Fruit fly (Drosophila melanogaster): ENCODE results near the gene Cip4.

The Cip4 gene

DNA sequence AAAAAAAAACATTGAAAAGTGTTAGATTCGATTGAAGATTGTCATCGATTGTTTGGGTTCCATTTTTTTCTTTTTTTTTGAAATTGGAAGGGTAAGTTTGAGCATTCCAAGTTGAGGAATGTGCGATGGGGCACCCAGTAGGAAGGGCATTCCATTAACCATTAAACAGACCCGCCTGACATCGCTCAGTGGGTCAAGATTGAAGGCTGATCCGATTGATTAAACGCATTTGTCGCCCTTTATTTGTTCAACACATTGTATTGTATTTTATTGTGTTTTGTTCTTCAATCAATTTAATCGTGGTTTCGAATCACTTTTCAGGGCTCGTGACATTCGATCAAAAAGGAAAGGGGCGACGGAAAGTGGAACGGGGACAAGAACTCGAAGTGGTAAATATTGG is 22.8 kb downstream of the Cip4 start:
- no peak for TF ChIP-seq psq (optimal IDR thresholded peaks at IDR 0.05)
- TF ChIP-seq usp (GFP tag; optimal IDR thresholded peaks at IDR 0.05) = no peak

DNA sequence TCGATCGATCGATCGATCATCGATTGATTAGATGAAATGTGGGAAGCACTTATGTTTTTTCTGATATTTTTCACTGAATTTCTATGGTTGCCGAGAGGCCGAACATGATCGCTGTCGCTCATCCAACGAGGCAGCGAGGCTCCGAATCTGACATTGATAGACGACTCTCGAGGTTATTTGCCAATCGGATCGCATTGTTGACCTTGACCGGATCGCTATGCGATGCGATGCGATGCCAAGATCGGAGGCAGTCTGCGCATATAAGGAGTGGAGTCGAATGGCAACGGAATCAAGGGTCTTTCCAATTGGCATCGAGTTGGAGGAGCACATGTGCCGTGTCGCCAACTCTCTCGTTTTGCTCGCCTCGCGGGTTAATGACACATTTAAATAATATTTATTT is 23.7 kb downstream of the Cip4 start:
- no peak for TF ChIP-seq pan (optimal IDR thresholded peaks at IDR 0.05)
- TF ChIP-seq EcR (GFP tag; optimal IDR thresholded peaks at IDR 0.05) = no peak
- no peak for TF ChIP-seq CG8478 (optimal IDR thresholded peaks at IDR 0.05)
- TF ChIP-seq usp (GFP tag; optimal IDR thresholded peaks at IDR 0.05) = no peak
- no peak for TF ChIP-seq psq (optimal IDR thresholded peaks at IDR 0.05)
- no peak for TF ChIP-seq Dll (optimal IDR thresholded peaks at IDR 0.05)

DNA sequence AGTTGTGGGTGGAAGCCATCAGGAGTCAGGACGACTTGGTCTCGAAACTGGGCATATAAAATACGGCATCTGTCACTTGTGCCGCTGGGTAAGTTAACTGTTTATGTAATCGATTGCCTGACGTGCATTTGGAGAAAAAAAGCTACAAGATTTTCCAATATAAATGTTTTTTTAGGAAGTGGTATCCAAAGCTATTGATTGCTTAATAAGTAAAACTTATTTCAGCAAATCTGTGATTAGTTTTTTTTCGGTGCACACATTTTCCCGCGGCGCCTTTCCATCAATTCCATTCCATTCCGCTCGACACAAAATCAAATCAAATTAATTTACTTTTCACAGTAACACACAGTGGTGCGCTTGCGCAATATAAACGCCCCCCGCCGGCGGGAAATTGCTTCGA is 24.4 kb downstream of the Cip4 start:
- no peak for TF ChIP-seq pan (optimal IDR thresholded peaks at IDR 0.05)
- TF ChIP-seq EcR (GFP tag; optimal IDR thresholded peaks at IDR 0.05) = no peak
- no peak for TF ChIP-seq CG8478 (optimal IDR thresholded peaks at IDR 0.05)
- no peak for TF ChIP-seq usp (GFP tag; optimal IDR thresholded peaks at IDR 0.05)
- TF ChIP-seq Dll (optimal IDR thresholded peaks at IDR 0.05) = no peak
- TF ChIP-seq psq (optimal IDR thresholded peaks at IDR 0.05) = no peak

DNA sequence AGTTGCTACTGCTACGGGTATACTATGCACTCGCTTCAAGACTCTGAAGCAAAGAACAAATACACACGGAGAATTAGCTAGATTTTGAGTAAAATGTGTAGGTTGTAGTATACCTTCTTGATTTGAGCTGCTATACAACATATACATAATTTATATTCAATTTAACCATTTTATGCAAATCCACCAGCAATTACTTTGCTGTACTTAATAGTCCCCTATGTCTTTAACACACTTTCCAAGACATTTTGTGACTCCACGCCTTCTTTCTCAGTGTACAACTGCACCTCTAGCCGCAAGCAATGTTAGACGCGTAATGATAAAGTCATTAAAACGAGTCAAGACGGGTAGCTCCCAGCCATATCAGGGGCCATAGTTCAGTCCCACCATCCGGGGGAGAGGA is 27.3 kb downstream of the Cip4 start:
- TF ChIP-seq CG8478 (optimal IDR thresholded peaks at IDR 0.05) (no peak), usp (GFP tag; optimal IDR thresholded peaks at IDR 0.05) (no peak), Dll (optimal IDR thresholded peaks at IDR 0.05) (no peak), EcR (GFP tag; optimal IDR thresholded peaks at IDR 0.05) (no peak), pan (optimal IDR thresholded peaks at IDR 0.05) (no peak), psq (optimal IDR thresholded peaks at IDR 0.05) (no peak)

DNA sequence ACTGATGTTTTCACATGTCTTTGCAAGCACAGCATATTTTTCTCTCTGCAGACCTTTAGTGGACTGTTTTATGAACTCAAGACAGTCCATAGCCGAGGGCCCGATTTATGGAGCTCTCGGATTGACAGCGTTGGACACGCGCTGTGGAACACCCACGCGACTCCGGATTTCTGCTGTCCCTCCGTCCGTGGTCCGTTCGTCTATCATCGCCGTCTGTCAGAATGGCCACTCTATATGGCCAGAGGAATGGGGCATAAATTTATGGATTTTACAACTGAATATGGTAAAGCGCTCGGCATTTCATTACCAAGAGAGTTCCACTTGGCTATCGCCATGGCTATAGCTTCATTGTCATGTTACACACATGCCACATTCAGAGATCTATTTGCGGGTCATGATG is 35.9 kb downstream of the Cip4 start:
- no peak for TF ChIP-seq usp (GFP tag; optimal IDR thresholded peaks at IDR 0.05)
- TF ChIP-seq pan (optimal IDR thresholded peaks at IDR 0.05) = no peak
- no peak for TF ChIP-seq psq (optimal IDR thresholded peaks at IDR 0.05)
- TF ChIP-seq CG8478 (optimal IDR thresholded peaks at IDR 0.05) = no peak

DNA sequence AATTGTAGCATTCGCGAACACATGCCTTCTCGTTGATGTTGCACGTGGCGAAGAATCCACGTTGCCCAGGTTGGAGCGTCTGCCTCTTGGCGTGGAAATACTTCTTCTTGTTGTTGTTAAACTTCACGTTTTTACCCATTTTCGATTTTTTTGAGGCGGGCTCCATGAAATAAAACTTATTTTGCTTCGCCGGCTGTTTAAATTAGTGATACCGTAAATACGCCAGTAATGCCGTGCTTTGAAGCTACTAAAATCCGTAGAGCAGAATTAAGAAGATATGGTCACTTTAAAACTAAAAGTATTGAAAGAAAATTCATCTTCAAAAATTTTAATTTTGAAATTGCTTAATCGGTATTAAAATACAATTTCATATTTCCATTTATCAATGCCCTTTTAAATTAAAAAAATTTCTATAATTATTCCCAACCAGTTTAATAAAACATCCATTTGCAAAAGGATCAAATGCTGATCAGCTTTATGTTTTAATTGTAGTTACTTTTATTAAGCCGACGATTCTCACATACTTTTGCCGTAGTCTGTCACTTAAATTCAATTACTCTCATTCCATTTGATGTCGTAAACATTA is 41.8 kb downstream of the Cip4 start, which contains the start of gene CG15014:
TSS of gene CG15014 (minus strand) at position 228 of the 586 bp plus-strand sequence.
- no peak for TF ChIP-seq psq (optimal IDR thresholded peaks at IDR 0.05)
- TF ChIP-seq usp (GFP tag; optimal IDR thresholded peaks at IDR 0.05) = no peak
- TF ChIP-seq CG8478 (optimal IDR thresholded peaks at IDR 0.05) = no peak
- no peak for TF ChIP-seq EcR (GFP tag; optimal IDR thresholded peaks at IDR 0.05)
- no peak for TF ChIP-seq Dll (optimal IDR thresholded peaks at IDR 0.05)

DNA sequence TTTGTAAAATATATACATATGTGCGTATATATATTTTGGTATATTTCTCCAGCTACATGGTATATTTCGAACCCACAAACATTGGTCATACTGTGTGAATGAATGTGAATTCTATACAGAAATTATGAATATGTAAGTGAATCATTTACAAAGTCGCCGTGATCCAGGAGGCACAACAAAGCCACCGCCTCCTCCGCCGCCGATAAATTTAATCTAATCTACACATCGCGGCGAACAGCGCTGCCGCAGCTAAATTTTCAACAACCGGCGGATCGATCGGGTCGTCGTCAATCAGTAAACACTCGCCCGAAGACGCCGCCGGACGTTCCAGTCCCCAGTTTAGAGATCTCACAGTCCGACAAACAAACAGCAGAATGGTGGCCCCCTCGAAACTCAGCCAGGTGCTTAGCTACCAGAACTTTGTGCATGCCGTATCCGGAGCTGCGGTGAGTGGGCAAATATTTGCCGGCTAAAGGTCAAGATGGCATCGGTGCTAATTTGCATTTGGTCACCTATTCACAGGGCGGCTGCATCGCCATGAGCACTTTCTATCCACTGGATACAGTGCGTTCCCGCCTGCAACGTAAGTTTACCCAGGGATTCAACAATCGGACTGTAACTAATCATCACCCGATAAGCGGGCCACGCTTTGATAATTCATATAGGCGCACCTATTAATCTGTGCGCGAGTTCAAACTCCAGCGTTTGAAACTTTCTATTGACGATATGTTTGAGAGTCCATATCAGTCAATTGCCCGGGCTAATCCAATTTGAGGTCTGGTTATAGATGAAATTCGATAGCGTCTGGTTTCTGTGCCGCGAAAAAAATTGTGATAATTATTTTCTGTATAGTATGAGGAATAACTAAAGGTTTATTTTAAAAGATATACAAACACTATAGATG is 45.0 kb downstream of the Cip4 start, which contains the start of gene PMP34:
TSS of gene PMP34 (plus strand) at position 79 of the 904 bp plus-strand sequence.
- TF ChIP-seq Dll (optimal IDR thresholded peaks at IDR 0.05) (no peak), psq (optimal IDR thresholded peaks at IDR 0.05) (no peak), CG8478 (optimal IDR thresholded peaks at IDR 0.05) (no peak), usp (GFP tag; optimal IDR thresholded peaks at IDR 0.05) (no peak), EcR (GFP tag; optimal IDR thresholded peaks at IDR 0.05) (no peak), pan (optimal IDR thresholded peaks at IDR 0.05) (no peak)

DNA sequence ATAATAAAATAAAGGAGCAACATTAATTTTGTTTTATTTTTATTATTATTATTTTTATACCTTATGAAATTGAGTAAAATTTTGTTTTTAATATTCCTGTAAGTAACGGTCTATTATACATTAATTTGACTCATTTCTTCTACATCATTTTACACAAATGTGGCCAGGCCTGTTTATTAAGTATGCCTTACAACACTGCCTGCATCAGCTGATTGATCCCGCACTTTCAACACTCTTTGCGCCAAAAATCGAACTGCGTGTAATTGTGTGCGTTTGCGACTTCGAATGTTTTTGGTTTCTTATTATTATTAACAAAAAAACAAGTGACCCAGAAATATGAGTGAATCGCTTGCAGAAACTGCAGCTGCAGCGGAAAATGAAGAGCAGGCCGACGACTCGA is 50.6 kb downstream of the Cip4 start, which contains the start of gene Claspin:
TSS of gene Claspin (plus strand) at position 185 of the 400 bp plus-strand sequence.
- TF ChIP-seq pan (optimal IDR thresholded peaks at IDR 0.05) = no peak
- TF ChIP-seq EcR (GFP tag; optimal IDR thresholded peaks at IDR 0.05) = no peak
- TF ChIP-seq psq (optimal IDR thresholded peaks at IDR 0.05) = no peak
- no peak for TF ChIP-seq usp (GFP tag; optimal IDR thresholded peaks at IDR 0.05)
- TF ChIP-seq Dll (optimal IDR thresholded peaks at IDR 0.05) = no peak
- no peak for TF ChIP-seq CG8478 (optimal IDR thresholded peaks at IDR 0.05)

DNA sequence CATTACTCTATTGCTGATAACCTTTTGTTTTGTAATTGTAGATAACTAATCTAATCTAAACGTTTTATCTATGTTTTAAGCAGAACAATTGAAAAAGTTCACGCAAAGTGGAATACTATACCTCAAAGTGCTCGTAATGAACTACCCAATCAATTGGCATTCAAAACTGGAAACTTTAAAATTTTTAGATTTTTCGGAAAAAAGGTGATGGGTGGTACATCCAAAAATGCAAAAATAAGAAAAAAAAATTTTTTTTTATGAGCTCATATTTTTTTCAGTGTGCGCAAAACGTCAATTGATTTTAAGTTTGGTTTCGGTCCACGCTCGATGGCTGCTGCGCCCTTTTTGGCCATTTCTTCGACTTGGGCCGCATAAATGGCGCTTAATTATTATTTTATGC is 53.3 kb downstream of the Cip4 start:
- TF ChIP-seq EcR (GFP tag; optimal IDR thresholded peaks at IDR 0.05) (no peak), usp (GFP tag; optimal IDR thresholded peaks at IDR 0.05) (no peak), CG8478 (optimal IDR thresholded peaks at IDR 0.05) (no peak), pan (optimal IDR thresholded peaks at IDR 0.05) (no peak), psq (optimal IDR thresholded peaks at IDR 0.05) (no peak), Dll (optimal IDR thresholded peaks at IDR 0.05) (no peak)

DNA sequence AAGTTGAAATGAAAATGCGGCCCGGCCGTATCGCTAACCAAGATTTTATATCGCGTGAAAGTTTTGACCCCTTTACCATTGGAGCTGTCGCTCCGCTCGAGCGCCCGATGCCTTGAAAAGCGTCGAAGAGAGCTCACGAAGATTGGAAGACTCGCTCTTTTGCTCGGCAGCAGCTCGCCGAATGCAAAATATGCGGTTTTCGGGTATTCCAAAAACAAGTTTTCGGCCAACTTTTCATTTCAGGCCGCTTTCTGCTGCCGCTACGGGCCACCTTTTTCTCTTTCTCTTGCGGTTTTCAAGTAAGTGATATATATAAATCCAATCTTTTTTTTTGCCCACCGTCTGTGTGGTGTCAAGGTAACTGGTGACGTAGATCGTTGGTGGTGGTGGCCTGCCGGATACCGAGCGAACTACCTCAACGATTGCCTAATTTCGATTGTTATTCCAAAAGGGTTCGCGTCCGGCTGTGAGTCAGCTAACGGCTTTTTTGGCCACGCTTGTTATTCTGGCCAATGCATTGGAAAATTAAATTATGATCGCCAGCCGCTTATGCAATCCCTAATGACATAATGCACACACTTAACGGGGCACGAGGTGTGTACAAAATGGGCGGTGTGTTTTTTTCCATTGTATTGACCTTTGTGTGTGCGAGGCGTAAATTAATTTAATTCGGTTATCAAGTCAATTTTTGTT is 56.1 kb downstream of the Cip4 start, which contains the start of gene dyl:
TSS of gene dyl (minus strand) at position 28 of the 693 bp plus-strand sequence.
- TF ChIP-seq psq (optimal IDR thresholded peaks at IDR 0.05) (no peak), CG8478 (optimal IDR thresholded peaks at IDR 0.05) (no peak), EcR (GFP tag; optimal IDR thresholded peaks at IDR 0.05) (no peak), pan (optimal IDR thresholded peaks at IDR 0.05) (no peak), usp (GFP tag; optimal IDR thresholded peaks at IDR 0.05) (no peak), Dll (optimal IDR thresholded peaks at IDR 0.05) (no peak)

DNA sequence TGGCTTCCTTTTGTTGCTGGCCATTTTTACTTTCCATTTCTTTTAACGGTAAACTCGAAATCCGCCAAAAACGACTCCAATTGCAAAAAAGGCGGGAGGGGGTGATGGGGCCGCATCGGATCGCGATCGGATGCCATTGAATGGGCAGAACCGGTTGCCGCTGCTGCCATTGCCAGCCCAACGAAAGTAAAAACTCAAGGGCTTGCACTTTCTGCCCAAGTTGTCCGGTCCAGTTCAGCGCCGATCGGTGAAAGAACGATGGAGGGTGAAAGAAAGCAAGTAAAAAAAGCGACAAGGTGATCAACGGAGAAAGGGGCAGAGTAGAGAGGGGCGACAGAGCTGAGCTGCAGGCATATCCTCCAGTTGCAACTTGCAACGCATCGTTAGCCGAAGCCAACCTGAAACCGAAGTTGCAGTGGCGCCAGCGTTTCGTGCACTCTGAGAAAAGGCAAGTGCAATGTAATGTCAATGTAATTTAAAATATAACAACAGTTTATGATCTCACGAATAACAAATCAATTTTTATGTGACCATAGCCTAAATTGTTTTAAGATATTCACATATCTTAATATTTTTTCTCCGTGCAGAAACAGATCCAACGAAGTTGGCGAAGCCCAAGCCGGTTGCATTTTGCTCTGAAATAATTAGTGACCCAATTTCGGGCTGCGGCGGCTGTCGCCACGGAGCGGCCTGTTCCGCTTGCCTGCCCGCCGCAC is 59.5 kb downstream of the Cip4 start:
- TF ChIP-seq EcR (GFP tag; optimal IDR thresholded peaks at IDR 0.05) = no peak
- no peak for TF ChIP-seq usp (GFP tag; optimal IDR thresholded peaks at IDR 0.05)
- no peak for TF ChIP-seq Dll (optimal IDR thresholded peaks at IDR 0.05)
- no peak for TF ChIP-seq CG8478 (optimal IDR thresholded peaks at IDR 0.05)
- no peak for TF ChIP-seq psq (optimal IDR thresholded peaks at IDR 0.05)
- no peak for TF ChIP-seq pan (optimal IDR thresholded peaks at IDR 0.05)
